Worm (Caenorhabditis elegans): Measurements from ENCODE around the gene F09G8.10.

Gene F09G8.10

DNA sequence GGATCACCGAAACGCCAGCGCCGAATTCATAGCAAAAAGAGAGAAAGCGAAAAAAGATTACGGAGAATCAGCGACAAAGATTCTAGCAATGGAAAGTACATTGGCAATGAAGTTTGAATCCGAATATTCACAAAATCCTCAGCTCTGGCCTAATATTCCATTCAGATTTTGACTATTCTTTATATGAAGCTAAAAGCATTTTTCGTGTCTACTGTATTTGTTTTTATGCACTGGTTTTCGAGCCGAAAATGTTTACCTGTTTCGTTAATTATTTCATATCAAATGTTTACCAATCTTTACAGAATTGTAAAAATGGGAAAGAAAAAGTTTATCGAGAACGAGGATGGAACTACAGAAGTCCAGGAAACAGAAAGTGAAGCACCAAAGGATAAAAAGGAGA, 36.3 kb upstream of the F09G8.10 start, which contains the start of gene F10E9.4:
TSS of gene F10E9.4 (plus strand) at position 301 of the 400 bp plus-strand sequence.
- TF ChIP-seq nhr-77 (tag; optimal IDR thresholded peaks at IDR 0.05) (no peak), ztf-4 (tag; optimal IDR thresholded peaks at IDR 0.05) (no peak), elt-3 (tag; optimal IDR thresholded peaks at IDR 0.05) (no peak), egl-27 (tag; optimal IDR thresholded peaks at IDR 0.05) (no peak), ZK546.5 (tag; optimal IDR thresholded peaks at IDR 0.05) (no peak), nhr-237 (tag; optimal IDR thresholded peaks at IDR 0.05) (no peak), ceh-28 (tag; optimal IDR thresholded peaks at IDR 0.05) (no peak), egl-5 (tag; optimal IDR thresholded peaks at IDR 0.05) (no peak), lin-39 (tag; optimal IDR thresholded peaks at IDR 0.05) (no peak), pqm-1 (tag; optimal IDR thresholded peaks at IDR 0.05) (no peak), ceh-16 (tag; optimal IDR thresholded peaks at IDR 0.05) (no peak)

DNA sequence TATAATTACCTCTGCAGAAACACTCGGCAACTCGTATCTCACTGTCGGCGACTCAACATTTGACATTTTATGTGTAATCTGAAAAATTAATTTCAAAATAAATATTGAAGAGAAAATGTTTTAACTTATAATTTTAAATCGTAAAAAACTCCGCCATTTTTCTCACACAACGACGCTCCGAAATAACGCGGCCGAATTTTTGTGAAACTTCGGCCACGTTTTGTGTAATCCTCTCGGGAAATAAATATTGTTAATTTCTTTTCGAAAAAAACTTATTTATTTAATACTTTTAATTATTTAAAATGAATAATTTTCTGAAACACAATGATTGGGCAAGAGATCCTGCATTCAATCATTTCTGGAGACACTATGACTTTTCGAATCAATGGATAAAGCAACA, 35.4 kb upstream of the F09G8.10 start, which contains the start of the genes F10E9.7 and F10E9.5:
TSS of gene F10E9.7 (minus strand) at position 86 of the 400 bp plus-strand sequence.
TSS of gene F10E9.5 (plus strand) at position 237 of the 400 bp plus-strand sequence.
- TF ChIP-seq aly-2 (tag; optimal IDR thresholded peaks at IDR 0.05) (no peak), nhr-25 (tag; optimal IDR thresholded peaks at IDR 0.05) (peak; percentile 57), unc-62 (GFP tag; optimal IDR thresholded peaks at IDR 0.05) (no peak), nhr-43 (tag; optimal IDR thresholded peaks at IDR 0.05; ENCODE audit: poor library complexity, severe bottlenecking) (peak; percentile 97), nhr-11 (tag; optimal IDR thresholded peaks at IDR 0.05) (no peak), daf-12 (tag; optimal IDR thresholded peaks at IDR 0.05) (no peak), snpc-4 (tag; optimal IDR thresholded peaks at IDR 0.05) (peak; percentile 86), nhr-28 (tag; optimal IDR thresholded peaks at IDR 0.05) (no peak), egl-5 (tag; optimal IDR thresholded peaks at IDR 0.05) (peak; percentile 68), lsy-12 (tag; optimal IDR thresholded peaks at IDR 0.05) (peak; percentile 89), tbx-2 (tag; optimal IDR thresholded peaks at IDR 0.05) (peak; percentile 56), elt-3 (tag; optimal IDR thresholded peaks at IDR 0.05) (no peak), mdl-1 (tag; optimal IDR thresholded peaks at IDR 0.05) (no peak), elt-2 (tag; optimal IDR thresholded peaks at IDR 0.05) (peak; percentile 53), jun-1 (tag; optimal IDR thresholded peaks at IDR 0.05) (no peak), fkh-2 (tag; optimal IDR thresholded peaks at IDR 0.05) (no peak), ztf-4 (tag; optimal IDR thresholded peaks at IDR 0.05) (no peak), lin-15B (tag; optimal IDR thresholded peaks at IDR 0.05) (peak; percentile 97), sea-2 (GFP tag; optimal IDR thresholded peaks at IDR 0.05) (no peak), R02D3.7 (tag; optimal IDR thresholded peaks at IDR 0.05) (peak; percentile 55), elt-1 (tag; optimal IDR thresholded peaks at IDR 0.05) (peak; percentile 17), nhr-12 (tag; optimal IDR thresholded peaks at IDR 0.05) (no peak), nhr-77 (tag; optimal IDR thresholded peaks at IDR 0.05) (no peak), lin-39 (tag; optimal IDR thresholded peaks at IDR 0.05) (peak; percentile 62), egl-27 (tag; optimal IDR thresholded peaks at IDR 0.05) (no peak), zag-1 (tag; optimal IDR thresholded peaks at IDR 0.05) (no peak), fos-1 (tag; optimal IDR thresholded peaks at IDR 0.05) (no peak), pha-4 (tag; optimal IDR thresholded peaks at IDR 0.05) (peak; percentile 96), unc-39 (tag; optimal IDR thresholded peaks at IDR 0.05) (no peak), ceh-9 (tag; optimal IDR thresholded peaks at IDR 0.05) (no peak), fkh-10 (GFP tag; optimal IDR thresholded peaks at IDR 0.05) (peak; percentile 30), ztf-11 (tag; optimal IDR thresholded peaks at IDR 0.05) (no peak), nfya-1 (tag; optimal IDR thresholded peaks at IDR 0.05; ENCODE audit: insufficient read depth) (peak; percentile 89), ama-1 (optimal IDR thresholded peaks at IDR 0.05) (no peak), ceh-28 (tag; optimal IDR thresholded peaks at IDR 0.05) (peak; percentile 32), hmg-11 (tag; optimal IDR thresholded peaks at IDR 0.05) (peak; percentile 71), ceh-82 (tag; optimal IDR thresholded peaks at IDR 0.05) (peak; percentile 58), skn-1 (tag; optimal IDR thresholded peaks at IDR 0.05) (peak; percentile 58), nhr-237 (tag; optimal IDR thresholded peaks at IDR 0.05) (no peak), ceh-16 (tag; optimal IDR thresholded peaks at IDR 0.05) (no peak), eor-1 (tag; optimal IDR thresholded peaks at IDR 0.05) (peak in 1 of 2 experiments; percentile 49), nhr-76 (tag; optimal IDR thresholded peaks at IDR 0.05) (no peak), nhr-67 (tag; optimal IDR thresholded peaks at IDR 0.05) (peak; percentile 60), nhr-23 (tag; optimal IDR thresholded peaks at IDR 0.05) (peak; percentile 96), mml-1 (tag; optimal IDR thresholded peaks at IDR 0.05) (no peak), ZK546.5 (tag; optimal IDR thresholded peaks at IDR 0.05) (no peak), pqm-1 (tag; optimal IDR thresholded peaks at IDR 0.05) (peak; percentile 27)
